Fruit fly (Drosophila melanogaster) whole organism, pupa: ENCODE results near the gene CG5968.

Experiments
- CG10348 ChIP-seq: fragments of 200-800 bp; sonication (Bioruptor generic); IDR thresholded peaks from 2 replicates; pipeline ENCODE4 v1.3.6; 2022; ENCODE audit warnings: missing biosample characterization, missing genetic modification characterization
- CG13204 ChIP-seq: fragments of 200-800 bp; sonication (Bioruptor generic); optimal IDR thresholded peaks from 2 replicates; lab custom pipeline; 2018; ENCODE audit warnings: missing biosample characterization, mild to moderate bottlenecking, missing genetic modification characterization, moderate library complexity
- CG14655 ChIP-seq: fragments of 200-800 bp; sonication (Bioruptor generic); optimal IDR thresholded peaks from 3 replicates; lab custom pipeline; 2017; ENCODE audit warnings: mild to moderate bottlenecking, missing biosample characterization, missing genetic modification reagents, missing genetic modification characterization
- CG8159 ChIP-seq: fragments of 200-800 bp; sonication (Bioruptor generic); optimal IDR thresholded peaks from 3 replicates; lab custom pipeline; 2018; ENCODE audit warnings: missing biosample characterization, mild to moderate bottlenecking, missing genetic modification characterization, moderate library complexity
- CG8301 ChIP-seq: fragments of 200-800 bp; sonication (Bioruptor generic); optimal IDR thresholded peaks from 2 replicates; lab custom pipeline; 2018; ENCODE audit warnings: missing biosample characterization, mild to moderate bottlenecking, missing genetic modification characterization
- CG9948 ChIP-seq: fragments of 200-800 bp; sonication (Bioruptor generic); optimal IDR thresholded peaks from 2 replicates; lab custom pipeline; 2018; ENCODE audit warnings: missing biosample characterization, mild to moderate bottlenecking, missing genetic modification characterization, moderate library complexity
- EcR ChIP-seq: fragments of 200-800 bp; sonication (Bioruptor generic); optimal IDR thresholded peaks from 3 replicates; lab custom pipeline; 2019; ENCODE audit warnings: missing biosample characterization, missing genetic modification characterization, mild to moderate bottlenecking, moderate library complexity, missing genetic modification reagents
- Pif1A ChIP-seq: fragments of 200-800 bp; sonication (Bioruptor generic); optimal IDR thresholded peaks from 3 replicates; lab custom pipeline; 2016; ENCODE audit warnings: missing biosample characterization, missing genetic modification characterization
- Pif1B ChIP-seq: fragments of 200-800 bp; sonication (Bioruptor generic); optimal IDR thresholded peaks from 3 replicates; lab custom pipeline; 2016; ENCODE audit warnings: missing biosample characterization, missing genetic modification characterization
- gl ChIP-seq: fragments of 200-800 bp; sonication (Bioruptor generic); optimal IDR thresholded peaks from 2 replicates; lab custom pipeline; 2018; ENCODE audit warnings: missing biosample characterization, mild to moderate bottlenecking, missing genetic modification characterization

- peak; percentile 86 for TF ChIP-seq gl
- peak; percentile 25 for TF ChIP-seq CG8159 (tag; lab: Kevin White, UChicago)
- TF ChIP-seq CG9948 (tag; lab: Kevin White, UChicago), result no peak
- TF ChIP-seq Pif1A (GFP tag; lab: Kevin White, UChicago), result peak; percentile 69
- TF ChIP-seq CG10348 (GFP tag; lab: Robert Waterston, UW), result no peak
- TF ChIP-seq EcR (GFP tag; lab: Kevin White, UChicago), result peak; percentile 98
- no peak for TF ChIP-seq CG8301 (tag; lab: Kevin White, UChicago)
- TF ChIP-seq CG14655 (GFP tag; lab: Kevin White, UChicago), result peak; percentile 29
- peak; percentile 71 for TF ChIP-seq CG13204 (GFP tag; lab: Kevin White, UChicago)
- TF ChIP-seq Pif1B (GFP tag; lab: Kevin White, UChicago), result peak; percentile 80
Observed at dm6 chr2L:16587654-16588348, 38.0 kb upstream of the CG5968 start.
